Worm (Caenorhabditis elegans): ENCODE measurements around the gene C09G5.14.

DNA sequence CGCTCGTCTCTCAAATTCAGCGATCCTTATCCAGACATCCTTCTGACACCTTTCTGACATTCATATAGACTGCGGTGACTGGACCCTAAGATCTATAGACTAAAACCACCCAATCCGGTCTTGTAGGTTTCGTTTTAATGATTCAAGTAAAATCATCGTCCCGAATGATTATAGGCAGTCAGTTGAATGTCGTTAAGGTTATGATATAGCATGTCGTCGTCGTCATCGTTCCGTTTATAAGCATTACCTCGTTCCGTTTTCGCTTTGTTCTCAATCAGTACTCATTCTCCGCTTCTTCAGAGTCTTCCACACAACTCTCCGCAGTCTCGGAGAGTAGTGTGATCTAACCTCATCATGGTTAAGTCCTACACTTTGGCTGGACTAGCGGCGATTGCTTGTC is 14.3 kb downstream of the C09G5.14 start, which contains the start of gene bli-1:
- TF ChIP-seq T26A8.4 (GFP tag; IDR thresholded peaks at IDR 0.05): no peak
- TF ChIP-seq skn-1 (tag; optimal IDR thresholded peaks at IDR 0.05): no peak
- no peak for TF ChIP-seq lim-7 (GFP tag; IDR thresholded peaks at IDR 0.05)
- no peak for TF ChIP-seq lin-15B (tag; optimal IDR thresholded peaks at IDR 0.05)
- TF ChIP-seq hlh-30 (tag; optimal IDR thresholded peaks at IDR 0.05; ENCODE audit: insufficient read depth): no peak
